Worm (Caenorhabditis elegans) whole organism, dauer: ENCODE results near the gene pqn-70.

Experiments
- unc-62 ChIP-seq: sonication (generic microtip); optimal IDR thresholded peaks from 2 replicates; lab custom pipeline; 2017; ENCODE audit warnings: missing biosample characterization, missing genetic modification reagents, missing genetic modification characterization

The pqn-70 gene

DNA sequence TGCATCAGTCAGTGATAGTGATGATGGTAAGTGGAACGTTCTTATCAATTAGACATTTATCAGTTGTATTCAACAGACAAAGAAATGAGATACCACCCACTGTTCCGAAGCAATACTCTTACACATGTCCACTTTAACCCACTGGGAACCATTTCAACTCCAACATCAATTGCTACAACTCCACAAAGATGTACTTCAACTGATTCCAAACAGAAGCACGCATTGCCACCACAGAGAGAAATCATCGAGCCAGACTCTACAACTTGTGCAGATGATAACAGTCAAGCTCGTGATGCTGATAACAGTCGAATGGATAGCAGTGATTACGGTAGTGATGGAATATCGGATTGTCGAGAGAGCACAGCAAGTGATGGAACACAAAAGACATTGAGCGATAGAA is 7.4 kb upstream of the pqn-70 start:
- TF ChIP-seq unc-62 (GFP tag; lab: Kevin White, UChicago): no peak

DNA sequence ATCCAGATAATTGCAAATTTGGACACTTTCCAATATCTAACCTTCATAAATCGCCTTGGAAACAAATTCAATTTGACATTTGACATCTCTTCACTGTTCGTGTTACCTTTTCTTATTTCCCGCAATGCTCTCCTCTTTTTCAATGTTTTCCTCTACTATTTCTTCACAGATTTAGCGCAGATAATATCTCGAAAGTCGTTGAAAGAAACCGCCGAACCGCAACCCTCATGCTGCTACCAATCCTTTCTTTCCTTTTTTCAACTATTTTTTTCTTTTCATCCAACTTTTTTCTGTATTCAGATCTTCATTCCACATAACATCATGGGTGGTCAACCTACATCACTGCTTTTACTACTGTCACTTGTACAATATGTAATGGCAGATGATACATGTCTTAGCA is 5.8 kb upstream of the pqn-70 start, which contains the start of gene T19B10.5:
TSS of gene T19B10.5 (plus strand) at position 301 of the 400 bp plus-strand sequence.
- no peak for TF ChIP-seq unc-62 (GFP tag; lab: Kevin White, UChicago)

DNA sequence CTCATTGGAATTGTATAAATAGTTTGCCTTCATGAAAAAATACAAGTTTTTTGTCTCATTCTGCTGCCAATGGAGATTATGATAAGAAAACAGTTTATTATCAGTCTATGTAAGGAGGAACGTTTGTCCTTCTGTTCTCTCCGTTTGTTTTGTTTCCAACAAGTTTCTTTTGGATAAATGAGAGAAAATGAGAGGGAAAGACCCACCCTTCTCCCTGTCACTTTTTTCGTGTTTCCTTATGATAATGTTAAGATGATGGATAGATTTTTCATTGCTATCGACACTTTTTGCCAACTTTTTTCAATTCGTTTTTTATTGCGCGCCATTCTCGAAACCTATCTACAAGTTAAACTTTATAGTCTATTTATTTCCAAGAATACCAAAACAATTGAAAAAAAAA is 2.7 kb upstream of the pqn-70 start:
- TF ChIP-seq unc-62 (GFP tag; lab: Kevin White, UChicago): no peak

DNA sequence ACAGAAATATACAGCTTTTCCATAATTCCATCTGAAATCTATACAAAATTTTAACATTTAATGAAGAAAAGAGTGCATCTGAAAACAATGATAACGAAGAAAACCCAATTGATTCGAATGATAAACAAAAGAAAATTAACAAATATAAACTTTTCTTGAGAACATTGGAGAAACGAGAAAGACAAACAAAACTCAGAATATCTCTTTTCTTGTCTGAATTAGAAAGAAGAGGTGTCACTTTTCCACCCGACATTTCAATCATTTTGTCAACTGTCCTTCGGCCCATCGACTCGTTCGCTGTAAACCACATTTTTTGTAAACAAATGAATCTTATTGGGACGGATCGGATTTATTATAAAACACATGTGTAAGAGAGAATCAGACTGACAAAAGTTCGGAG is 2.5 kb downstream of the pqn-70 start, which contains the start of gene bgal-1:
TSS of gene bgal-1 (minus strand) at position 38 of the 400 bp plus-strand sequence.
- TF ChIP-seq unc-62 (GFP tag; lab: Kevin White, UChicago): no peak

DNA sequence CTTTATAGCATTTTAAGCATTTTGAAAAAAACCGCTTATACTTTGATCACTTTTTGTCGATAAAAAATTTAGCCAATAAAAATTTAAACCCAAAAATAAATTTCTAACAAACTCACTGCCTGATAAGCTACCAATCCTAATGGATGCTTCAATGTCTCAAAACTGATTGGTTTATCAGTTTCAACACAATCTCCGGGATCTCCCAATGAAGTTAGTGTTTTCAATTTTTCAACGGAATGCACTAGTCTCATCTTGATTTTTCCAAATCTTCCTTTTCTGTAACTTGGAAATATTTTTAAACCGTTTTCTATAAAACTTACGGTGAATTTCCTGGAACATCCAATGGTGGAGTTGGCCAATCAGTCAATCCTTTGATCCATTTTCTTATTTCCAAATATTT is 4.8 kb downstream of the pqn-70 start:
- TF ChIP-seq unc-62 (GFP tag; lab: Kevin White, UChicago): no peak

DNA sequence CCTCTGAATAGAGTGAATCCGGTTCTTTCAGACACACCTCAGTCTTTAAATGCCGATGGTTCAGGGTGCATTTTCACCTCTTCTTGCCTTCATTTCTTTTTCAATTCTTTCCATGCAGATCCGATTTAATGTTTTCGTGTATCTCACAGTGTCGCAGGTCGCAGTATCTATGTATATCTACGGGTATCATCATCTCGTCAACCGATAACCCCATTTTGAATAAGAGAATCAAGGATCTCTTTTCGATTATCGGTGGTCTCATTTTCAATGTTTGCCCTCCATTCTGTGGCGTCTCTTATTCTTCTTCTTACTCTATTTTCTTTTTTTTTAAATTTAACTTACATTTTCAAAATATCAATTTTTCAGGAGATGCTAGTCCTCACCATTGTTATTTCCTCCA is 7.6 kb downstream of the pqn-70 start, which contains the start of gene T19B10.2:
TSS of gene T19B10.2 (plus strand) at position 367 of the 400 bp plus-strand sequence.
- no peak for TF ChIP-seq unc-62 (GFP tag; lab: Kevin White, UChicago)

DNA sequence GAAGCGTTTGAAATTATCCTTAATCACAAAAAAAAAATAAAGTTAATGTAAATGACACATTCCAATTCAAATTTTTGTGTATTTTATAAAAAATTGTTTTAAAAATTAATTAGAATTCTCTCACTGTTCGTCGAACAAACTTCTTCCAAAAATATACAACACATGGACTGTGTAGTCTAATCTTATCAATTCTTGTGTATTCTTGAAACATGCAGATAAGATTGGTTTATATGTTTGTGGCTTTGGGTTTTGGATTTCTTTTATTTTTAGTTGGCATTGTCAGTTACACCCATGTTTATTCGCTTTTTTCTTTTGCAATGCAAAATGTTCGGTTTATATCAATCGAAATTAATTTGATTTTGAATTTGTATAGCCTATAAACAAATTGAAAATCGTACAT is 8.1 kb downstream of the pqn-70 start:
- no peak for TF ChIP-seq unc-62 (GFP tag; lab: Kevin White, UChicago)

DNA sequence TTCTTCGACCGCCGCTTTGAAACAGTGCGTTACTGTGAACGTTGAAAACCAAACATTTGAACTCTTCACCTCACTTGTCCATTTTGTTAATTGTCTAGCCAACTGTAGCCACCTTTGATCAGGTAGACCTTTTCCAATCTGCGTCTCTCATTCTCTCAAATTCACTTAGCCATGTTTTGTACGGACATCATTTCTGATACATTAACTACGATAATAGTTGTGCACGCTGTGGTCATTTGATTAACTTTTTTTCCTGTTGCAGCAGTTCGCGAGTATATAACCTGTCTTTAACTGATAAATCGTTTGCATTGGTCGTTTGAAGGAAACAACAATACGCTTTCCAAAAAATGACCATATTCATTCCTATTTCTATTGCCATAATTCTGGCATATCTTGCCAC is 11.1 kb downstream of the pqn-70 start, which contains the start of gene cyp-29A2:
TSS of gene cyp-29A2 (plus strand) at position 190 of the 400 bp plus-strand sequence.
- TF ChIP-seq unc-62 (GFP tag; lab: Kevin White, UChicago): no peak

DNA sequence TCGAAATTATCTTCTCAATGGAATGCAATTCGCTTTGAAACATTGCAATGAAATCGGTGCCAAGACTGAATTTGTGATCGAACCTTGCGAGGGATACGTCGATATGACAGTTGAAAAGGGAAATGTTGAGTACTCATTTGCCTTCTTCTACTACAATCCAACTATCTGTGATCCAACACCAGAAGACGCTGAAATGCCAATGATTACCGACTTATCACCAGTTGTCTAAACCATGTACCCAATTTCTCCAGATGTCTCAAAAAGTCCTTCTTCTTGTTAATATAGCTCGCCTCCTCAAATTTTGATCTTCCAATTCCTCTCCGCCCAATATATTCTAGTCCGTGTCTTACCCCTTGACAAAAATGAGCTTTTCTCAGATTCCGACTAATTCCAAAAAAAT is 12.4 kb downstream of the pqn-70 start:
- TF ChIP-seq unc-62 (GFP tag; lab: Kevin White, UChicago): no peak

DNA sequence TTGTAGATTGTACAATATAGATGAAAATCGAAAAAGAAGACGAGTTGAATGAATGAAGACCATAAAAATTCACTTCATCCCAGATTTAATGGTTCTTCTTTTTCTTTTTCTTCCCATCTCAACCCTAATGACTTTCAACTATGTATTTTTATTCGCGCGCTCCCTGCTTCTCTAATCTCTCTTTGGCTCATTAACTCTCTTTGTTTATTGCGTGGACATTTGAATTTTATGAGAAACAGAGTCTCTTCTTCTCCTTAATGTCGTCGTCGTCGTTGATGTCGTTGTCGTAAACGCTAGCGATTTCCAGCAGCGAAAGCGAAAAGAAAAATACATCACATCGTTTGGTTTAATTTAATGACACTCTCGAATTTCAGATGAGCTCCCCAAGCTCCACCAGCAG is 13.9 kb downstream of the pqn-70 start:
- no peak for TF ChIP-seq unc-62 (GFP tag; lab: Kevin White, UChicago)

DNA sequence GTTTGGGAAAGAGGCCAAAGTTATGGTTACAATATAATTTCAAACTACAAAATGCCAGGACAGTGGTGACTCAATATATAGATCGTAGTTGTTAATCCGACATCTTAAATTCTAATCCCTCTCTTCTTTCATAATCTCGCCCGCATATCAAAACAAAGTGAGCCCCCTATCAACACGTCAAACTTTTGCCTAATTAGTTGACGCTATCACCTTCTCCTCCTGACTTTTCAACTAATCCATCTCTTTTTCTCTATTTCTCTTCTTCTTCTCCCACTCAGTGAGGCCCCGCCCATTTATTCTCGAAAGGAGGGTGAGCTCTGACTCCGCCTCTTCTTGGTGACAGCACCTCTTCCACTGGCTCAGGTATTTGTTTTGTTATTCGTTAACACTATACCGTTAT is 17.2 kb downstream of the pqn-70 start:
- no peak for TF ChIP-seq unc-62 (GFP tag; lab: Kevin White, UChicago)

DNA sequence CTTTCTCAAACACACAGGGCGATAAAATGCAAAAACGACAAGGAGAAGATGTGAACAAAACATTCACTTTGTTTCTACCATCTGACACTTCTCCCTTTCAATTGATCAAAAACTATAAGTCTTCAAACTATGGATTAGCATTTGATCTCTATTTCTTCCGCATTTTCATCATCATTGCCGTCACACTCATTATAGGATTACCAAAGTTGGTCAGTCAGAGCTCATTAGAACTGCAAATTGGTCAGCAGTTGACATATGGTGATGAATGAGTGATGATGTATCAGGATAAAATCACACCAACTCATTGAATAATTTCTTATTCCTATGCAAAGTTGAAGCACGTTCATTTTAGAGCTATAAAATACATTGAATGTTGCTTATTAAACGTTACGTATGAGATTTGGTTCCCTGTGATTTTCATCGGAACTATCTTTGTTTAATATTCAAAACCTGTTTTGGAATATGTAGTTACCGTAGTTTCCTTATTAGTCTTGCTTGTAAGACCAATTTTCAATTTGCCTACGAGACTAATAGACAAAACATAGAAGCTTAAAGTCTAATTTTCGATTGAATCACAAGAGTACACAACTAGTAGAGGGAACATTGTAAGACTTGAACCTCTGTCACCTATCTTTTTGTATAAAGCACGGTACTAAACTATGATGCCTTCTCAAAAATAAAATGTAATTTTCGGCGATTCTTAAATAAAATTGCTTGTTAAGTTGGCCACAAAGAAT is 18.9 kb downstream of the pqn-70 start:
- no peak for TF ChIP-seq unc-62 (GFP tag; lab: Kevin White, UChicago)

DNA sequence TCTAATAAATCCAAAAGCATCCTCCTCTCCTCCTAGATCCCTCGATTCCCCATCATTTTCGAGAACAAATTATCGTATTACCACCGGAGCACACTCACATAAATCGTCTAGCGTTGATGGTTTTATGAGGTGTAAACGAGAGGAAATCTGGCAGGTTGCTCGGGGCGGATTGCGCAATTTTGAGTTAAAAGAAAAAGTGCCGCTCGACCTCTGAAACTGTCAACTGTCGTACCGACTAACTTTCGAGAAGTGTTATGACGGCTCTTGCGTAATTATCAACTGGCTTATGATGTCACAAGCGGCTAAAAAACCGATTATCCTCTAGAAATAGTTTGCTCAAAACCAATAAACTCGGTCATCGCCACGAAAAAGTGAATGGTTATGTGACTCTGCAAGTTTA is 22.0 kb downstream of the pqn-70 start:
- TF ChIP-seq unc-62 (GFP tag; lab: Kevin White, UChicago): no peak

DNA sequence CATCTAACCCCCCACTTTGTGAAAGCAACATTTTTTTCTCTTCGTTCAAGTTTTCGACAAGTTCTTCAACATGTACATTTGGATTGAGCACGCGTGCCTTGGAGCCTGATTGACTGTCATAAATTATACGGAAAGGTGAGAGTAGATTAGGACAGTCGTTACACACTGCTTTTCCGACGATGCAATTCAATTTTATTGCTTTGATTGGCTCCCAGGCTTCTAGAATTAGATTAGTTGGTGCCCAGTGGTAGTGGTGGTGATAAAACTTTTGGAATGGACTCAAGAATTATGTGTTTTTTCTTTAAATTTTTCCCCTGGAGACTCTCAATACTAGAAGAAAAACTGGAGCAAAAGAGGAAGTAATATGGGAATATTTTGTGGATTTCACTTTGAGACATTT is 24.1 kb downstream of the pqn-70 start:
- no peak for TF ChIP-seq unc-62 (GFP tag; lab: Kevin White, UChicago)

DNA sequence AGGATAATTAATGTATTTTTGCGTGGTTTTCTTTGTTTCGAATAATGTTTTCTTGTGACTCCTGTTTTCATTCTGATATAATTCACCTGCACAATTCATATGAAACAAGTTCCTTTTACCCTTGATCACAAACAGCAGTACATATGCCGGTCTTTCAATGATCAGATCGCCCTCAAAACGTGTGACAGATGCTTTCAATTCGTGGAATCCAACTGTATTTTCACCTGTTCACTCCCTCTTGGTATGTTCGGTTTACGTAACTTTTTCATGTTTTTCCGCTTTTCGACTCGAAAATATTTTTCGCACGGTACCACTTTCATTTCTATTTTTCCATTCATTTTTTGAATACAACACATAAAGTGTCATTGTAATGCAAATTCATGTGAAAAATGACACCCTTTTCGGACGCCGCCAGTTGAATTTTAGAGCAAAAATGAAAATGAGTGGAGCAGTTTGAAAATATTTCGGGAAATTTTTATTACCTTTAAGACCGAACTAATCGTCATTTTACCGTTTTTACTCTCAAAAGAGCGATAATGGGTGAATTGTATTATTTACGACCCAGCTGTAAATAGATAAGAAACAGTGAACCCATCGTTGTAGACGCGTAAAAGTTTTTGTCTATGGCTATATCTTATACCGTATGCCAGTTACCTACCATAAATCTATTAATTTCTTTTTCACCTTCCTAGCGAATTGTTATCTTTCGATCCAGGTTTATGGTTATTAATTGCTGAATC is 26.5 kb downstream of the pqn-70 start, which contains the start of gene K10D6.4:
TSS of gene K10D6.4 (plus strand) at position 100 of the 740 bp plus-strand sequence.
- no peak for TF ChIP-seq unc-62 (GFP tag; lab: Kevin White, UChicago)

DNA sequence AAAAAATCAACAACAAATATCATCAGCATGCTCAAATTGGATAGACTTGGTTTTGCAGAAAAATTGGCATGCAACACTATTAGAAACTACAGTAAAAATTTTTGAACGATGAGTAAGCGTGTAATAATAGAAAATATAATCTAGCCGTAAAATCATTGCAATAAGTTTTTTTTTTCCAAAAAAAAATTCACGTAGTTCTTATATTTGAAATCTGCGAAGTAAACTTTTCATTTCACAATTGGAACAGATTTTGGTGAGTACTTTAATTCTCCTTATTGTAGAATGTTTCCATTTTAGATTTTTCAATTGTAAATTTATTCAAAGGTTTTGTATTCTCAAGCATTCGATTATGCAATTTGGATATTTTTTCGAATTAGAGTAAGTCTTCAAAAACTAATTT is 28.2 kb downstream of the pqn-70 start, which contains the start of gene K10D6.3:
TSS of gene K10D6.3 (plus strand) at position 301 of the 400 bp plus-strand sequence.
- TF ChIP-seq unc-62 (GFP tag; lab: Kevin White, UChicago): no peak
